Fruit fly (Drosophila melanogaster) whole organism, embryonic: ENCODE data around the gene CG15247.
A peak's percentile ranks its signal among the peaks of the same experiment; 100 is the strongest.

ENCODE experiments used
- ATbp ChIP-seq: fragments of 200-800 bp; sonication (Bioruptor generic); optimal IDR thresholded peaks from 2 replicates; lab custom pipeline; 2017; ENCODE audit warnings: missing biosample characterization, mild to moderate bottlenecking, missing genetic modification characterization, missing genetic modification reagents
- Bgb ChIP-seq: fragments of 200-800 bp; sonication (Bioruptor generic); IDR thresholded peaks from 2 replicates; pipeline ENCODE4 v1.3.6; 2022; ENCODE audit warnings: missing biosample characterization, missing genetic modification characterization; ENCODE audit not compliant: partially characterized antibody
- Blimp-1 ChIP-seq: fragments of 200-800 bp; sonication (Bioruptor generic); optimal IDR thresholded peaks from 3 replicates; lab custom pipeline; 2018; ENCODE audit warnings: missing biosample characterization, missing genetic modification characterization, mild to moderate bottlenecking, moderate library complexity, missing genetic modification reagents
- CG10267 ChIP-seq: fragments of 200-800 bp; sonication (Bioruptor generic); optimal IDR thresholded peaks from 2 replicates; lab custom pipeline; 2018; ENCODE audit warnings: missing biosample characterization, mild to moderate bottlenecking, missing genetic modification characterization, moderate library complexity
- CG12155 ChIP-seq: fragments of 200-800 bp; sonication (Bioruptor generic); optimal IDR thresholded peaks from 3 replicates; lab custom pipeline; 2016; ENCODE audit warnings: missing biosample characterization, missing genetic modification characterization
- CG12299 ChIP-seq: fragments of 200-800 bp; sonication (Bioruptor generic); optimal IDR thresholded peaks from 2 replicates; lab custom pipeline; 2018; ENCODE audit warnings: missing biosample characterization, mild to moderate bottlenecking, missing genetic modification characterization
- CG12942 ChIP-seq: fragments of 200-800 bp; sonication (Bioruptor generic); optimal IDR thresholded peaks from 3 replicates; lab custom pipeline; 2016; ENCODE audit warnings: missing biosample characterization, missing genetic modification characterization
- CG13287 ChIP-seq: fragments of 200-800 bp; sonication (Bioruptor generic); IDR thresholded peaks from 2 replicates; pipeline ENCODE4 v1.3.6; 2022; ENCODE audit warnings: missing biosample characterization, missing genetic modification characterization; ENCODE audit not compliant: partially characterized antibody
- CG14441 ChIP-seq: fragments of 200-800 bp; sonication (Bioruptor generic); IDR thresholded peaks from 2 replicates; pipeline ENCODE4 v1.3.6; 2022; ENCODE audit warnings: missing biosample characterization, missing genetic modification characterization
- CG15479 ChIP-seq: fragments of 200-800 bp; sonication (Bioruptor generic); optimal IDR thresholded peaks from 3 replicates; lab custom pipeline; 2019; ENCODE audit warnings: missing biosample characterization, mild to moderate bottlenecking, missing genetic modification characterization, moderate library complexity
- CG18764 ChIP-seq: fragments of 200-800 bp; sonication (Bioruptor generic); optimal IDR thresholded peaks from 3 replicates; lab custom pipeline; 2016; ENCODE audit warnings: missing biosample characterization, missing genetic modification characterization
- CG2120 ChIP-seq: fragments of 200-800 bp; sonication (Bioruptor generic); optimal IDR thresholded peaks from 3 replicates; lab custom pipeline; 2016; ENCODE audit warnings: missing biosample characterization, missing genetic modification characterization
- CG3163 ChIP-seq: fragments of 200-800 bp; sonication (Bioruptor generic); optimal IDR thresholded peaks from 3 replicates; lab custom pipeline; 2016; ENCODE audit warnings: missing biosample characterization, missing genetic modification characterization
- CG3281 ChIP-seq: fragments of 200-800 bp; sonication (Bioruptor generic); optimal IDR thresholded peaks from 3 replicates; lab custom pipeline; 2017; ENCODE audit warnings: missing biosample characterization, mild to moderate bottlenecking, missing genetic modification characterization
- CG33213 ChIP-seq: fragments of 200-800 bp; sonication (Bioruptor generic); optimal IDR thresholded peaks from 3 replicates; lab custom pipeline; 2016; ENCODE audit warnings: missing biosample characterization, missing genetic modification characterization
- CG4328 ChIP-seq: fragments of 200-800 bp; sonication (Bioruptor generic); optimal IDR thresholded peaks from 3 replicates; lab custom pipeline; 2017; ENCODE audit warnings: missing biosample characterization, missing genetic modification reagents, missing genetic modification characterization
- CG4360 ChIP-seq: fragments of 200-800 bp; sonication (Bioruptor generic); IDR thresholded peaks from 2 replicates; pipeline ENCODE4 v1.3.6; 2022; ENCODE audit warnings: missing biosample characterization, missing genetic modification characterization
- CG7372 ChIP-seq: fragments of 200-800 bp; sonication (Bioruptor generic); IDR thresholded peaks from 2 replicates; pipeline ENCODE4 v1.3.6; 2022; ENCODE audit warnings: missing biosample characterization, missing genetic modification characterization
- CG9437 ChIP-seq: fragments of 200-800 bp; sonication (Bioruptor generic); optimal IDR thresholded peaks from 2 replicates; lab custom pipeline; 2018; ENCODE audit warnings: missing biosample characterization, mild to moderate bottlenecking, missing genetic modification characterization
- CG9727 ChIP-seq: fragments of 200-800 bp; sonication (Bioruptor generic); optimal IDR thresholded peaks from 3 replicates; lab custom pipeline; 2017; ENCODE audit warnings: missing biosample characterization, mild to moderate bottlenecking, missing genetic modification characterization
- D19B ChIP-seq: fragments of 200-800 bp; sonication (Bioruptor generic); optimal IDR thresholded peaks from 2 replicates; lab custom pipeline; 2017; ENCODE audit warnings: missing biosample characterization, mild to moderate bottlenecking, missing genetic modification characterization
- Dad ChIP-seq: fragments of 200-800 bp; sonication (Bioruptor generic); optimal IDR thresholded peaks from 3 replicates; lab custom pipeline; 2016; ENCODE audit warnings: missing biosample characterization, missing genetic modification characterization
- Doc2 ChIP-seq: fragments of 200-800 bp; sonication (Bioruptor generic); IDR thresholded peaks from 2 replicates; pipeline ENCODE4 v1.3.6; 2022; ENCODE audit warnings: missing biosample characterization, missing genetic modification characterization
- Nf-YA ChIP-seq: fragments of 200-800 bp; sonication (Bioruptor generic); IDR thresholded peaks from 2 replicates; pipeline ENCODE4 v1.3.6; 2022; ENCODE audit warnings: missing biosample characterization, missing genetic modification characterization
- Rfx ChIP-seq: fragments of 200-800 bp; sonication (Bioruptor generic); IDR thresholded peaks from 2 replicates; pipeline ENCODE4 v1.3.6; 2022; ENCODE audit warnings: missing biosample characterization, missing genetic modification characterization
- Ssrp ChIP-seq: fragments of 200-800 bp; sonication (Bioruptor generic); optimal IDR thresholded peaks from 2 replicates; lab custom pipeline; 2018; ENCODE audit warnings: missing biosample characterization, mild to moderate bottlenecking, missing genetic modification characterization, moderate library complexity
- Usf ChIP-seq: fragments of 200-800 bp; sonication (Bioruptor generic); optimal IDR thresholded peaks from 2 replicates; lab custom pipeline; 2017; ENCODE audit warnings: missing genotype, missing biosample characterization, missing genetic modification characterization
- Vsx1 ChIP-seq: fragments of 200-800 bp; sonication (Bioruptor generic); optimal IDR thresholded peaks from 2 replicates; lab custom pipeline; 2017; ENCODE audit warnings: missing biosample characterization, mild to moderate bottlenecking, missing genetic modification characterization, missing genetic modification reagents
- Xbp1 ChIP-seq: fragments of 200-800 bp; sonication (Bioruptor generic); optimal IDR thresholded peaks from 3 replicates; lab custom pipeline; 2016; ENCODE audit warnings: missing biosample characterization, mild to moderate bottlenecking, missing genetic modification characterization
- cg ChIP-seq: fragments of 200-800 bp; sonication (Bioruptor generic); optimal IDR thresholded peaks from 3 replicates; lab custom pipeline; 2019; ENCODE audit warnings: missing biosample characterization, mild to moderate bottlenecking, missing genetic modification characterization, moderate library complexity
- chif ChIP-seq, 2 experiments: fragments of 200-800 bp; sonication (Bioruptor generic); optimal IDR thresholded peaks; 3 replicates each; lab custom pipeline; 2016; ENCODE audit warnings: missing biosample characterization in 2 of 2, missing genetic modification characterization in 2 of 2
- crol ChIP-seq: fragments of 200-800 bp; sonication (Bioruptor generic); IDR thresholded peaks from 2 replicates; pipeline ENCODE4 v1.3.6; 2022; ENCODE audit warnings: missing biosample characterization, missing genetic modification characterization
- danr ChIP-seq: fragments of 200-800 bp; sonication (Bioruptor generic); IDR thresholded peaks from 2 replicates; pipeline ENCODE4 v1.3.6; 2022; ENCODE audit warnings: missing biosample characterization, missing genetic modification characterization
- dmrt99B ChIP-seq: fragments of 200-800 bp; sonication (Bioruptor generic); optimal IDR thresholded peaks from 2 replicates; lab custom pipeline; 2018; ENCODE audit warnings: missing biosample characterization, mild to moderate bottlenecking, missing genetic modification characterization, moderate library complexity
- dpn ChIP-seq, 2 experiments: fragments of 200-800 bp; sonication (Bioruptor generic); optimal IDR thresholded peaks; 3 replicates each; lab custom pipeline; 2016; ENCODE audit warnings: missing biosample characterization in 2 of 2, missing genetic modification characterization in 2 of 2
- jumu ChIP-seq: fragments of 200-800 bp; sonication (Bioruptor generic); optimal IDR thresholded peaks from 3 replicates; lab custom pipeline; 2016; ENCODE audit warnings: missing biosample characterization, missing genetic modification characterization
- lbe ChIP-seq: fragments of 200-800 bp; sonication (Bioruptor generic); optimal IDR thresholded peaks from 2 replicates; lab custom pipeline; 2016; ENCODE audit warnings: missing biosample characterization, mild to moderate bottlenecking, missing genetic modification characterization
- luna ChIP-seq: fragments of 200-800 bp; sonication (Bioruptor generic); optimal IDR thresholded peaks from 2 replicates; lab custom pipeline; 2016; ENCODE audit warnings: missing biosample characterization, missing genetic modification characterization
- nerfin-1 ChIP-seq: fragments of 200-800 bp; sonication (Bioruptor generic); optimal IDR thresholded peaks from 3 replicates; lab custom pipeline; 2019; ENCODE audit warnings: missing biosample characterization, mild to moderate bottlenecking, missing genetic modification characterization, moderate library complexity
- nmo ChIP-seq: fragments of 200-800 bp; sonication (Bioruptor generic); optimal IDR thresholded peaks from 2 replicates; lab custom pipeline; 2018; ENCODE audit warnings: missing biosample characterization, mild to moderate bottlenecking, missing genetic modification characterization, moderate library complexity
- p53 ChIP-seq: fragments of 200-800 bp; sonication (Bioruptor generic); optimal IDR thresholded peaks from 2 replicates; lab custom pipeline; 2016; ENCODE audit warnings: missing biosample characterization, missing genetic modification characterization
- pan ChIP-seq, 4 experiments: fragments of >200 bp in 3 of 4; fragments of 200-800 bp in 1 of 4; sonication (Bioruptor generic) in 1 of 4; optimal IDR thresholded peaks in 3 of 4; IDR thresholded peaks in 1 of 4; 2 replicates each; pipeline versions ENCODE4 v1.3.6 to Lab custom; 2017 to 2022; ENCODE audit warnings: missing biosample characterization in 2 of 4, missing genetic modification characterization in 2 of 4, mixed read lengths in 1 of 4
- prd ChIP-seq, 3 experiments: fragments of >200 bp in 2 of 3; fragments of 200-800 bp in 1 of 3; sonication (Bioruptor generic) in 1 of 3; optimal IDR thresholded peaks in 2 of 3; IDR thresholded peaks in 1 of 3; 2 replicates in 2 of 3; 3 replicates in 1 of 3; pipeline versions ENCODE4 v1.3.6 to Lab custom; 2017 to 2022; ENCODE audit warnings: missing biosample characterization in 1 of 3, missing genetic modification characterization in 1 of 3
- salm ChIP-seq: fragments of 200-800 bp; sonication (Bioruptor generic); optimal IDR thresholded peaks from 2 replicates; lab custom pipeline; 2018; ENCODE audit warnings: missing biosample characterization, mild to moderate bottlenecking, missing genetic modification characterization
- tll ChIP-seq, 2 experiments: fragments of 200-800 bp in 1 of 2; fragments of >200 bp in 1 of 2; sonication (Bioruptor generic) in 1 of 2; optimal IDR thresholded peaks; 2 replicates each; lab custom pipeline; 2017 to 2019; ENCODE audit warnings: missing biosample characterization in 2 of 2, missing genetic modification characterization in 2 of 2, mild to moderate bottlenecking in 1 of 2, moderate library complexity in 1 of 2
- vnd ChIP-seq: fragments of 200-800 bp; sonication (Bioruptor generic); IDR thresholded peaks from 3 replicates; pipeline ENCODE4 v1.3.6; 2022; ENCODE audit warnings: missing biosample characterization, missing genetic modification characterization; ENCODE audit not compliant: partially characterized antibody
- wek ChIP-seq: fragments of 200-800 bp; sonication (Bioruptor generic); optimal IDR thresholded peaks from 3 replicates; lab custom pipeline; 2018; ENCODE audit warnings: missing biosample characterization, mild to moderate bottlenecking, missing genetic modification characterization, moderate library complexity
- zen2 ChIP-seq: fragments of 200-800 bp; sonication (Bioruptor generic); IDR thresholded peaks from 3 replicates; pipeline ENCODE4 v1.3.6; 2022; ENCODE audit warnings: missing biosample characterization, missing genetic modification characterization; ENCODE audit not compliant: partially characterized antibody

CG15247 gene

dm6 chrX:9909384-9909783 is 32.9 kb upstream of the CG15247 start (continued):
- TF ChIP-seq zen2 (GFP tag; lab: Robert Waterston, UW) (no peak), CG4328 (no peak), tll (GFP tag; optimal IDR thresholded peaks at IDR 0.05; lab: Kevin White, UChicago) (no peak), D19B (no peak), luna (GFP tag; lab: Kevin White, UChicago) (no peak), CG9437 (GFP tag; lab: Kevin White, UChicago) (no peak), Usf (no peak), danr (no peak), lbe (GFP tag; lab: Kevin White, UChicago) (no peak), dmrt99B (tag; lab: Kevin White, UChicago) (no peak), vnd (no peak), CG13287 (GFP tag; lab: Robert Waterston, UW) (no peak), Rfx (GFP tag; lab: Robert Waterston, UW) (peak; percentile 64), CG33213 (GFP tag; lab: Kevin White, UChicago) (no peak), wek (GFP tag; lab: Kevin White, UChicago) (no peak), CG15479 (GFP tag; lab: Kevin White, UChicago) (no peak)
- TF ChIP-seq, all 482 proteins: peak for 43

- TF ChIP-seq Nf-YA, result no peak
- TF ChIP-seq Bgb (GFP tag; lab: Robert Waterston, UW), result no peak
- TF ChIP-seq Ssrp (tag; lab: Kevin White, UChicago), result peak; percentile 67
- no peak for TF ChIP-seq pan (optimal IDR thresholded peaks at IDR 0.05; lab: Kevin White, UChicago)
- no peak for TF ChIP-seq pan (GFP tag; optimal IDR thresholded peaks at IDR 0.05 in 1 of 2, IDR thresholded peaks at IDR 0.05 in 1 of 2)
- peak; percentile 51 for TF ChIP-seq nerfin-1 (tag; lab: Kevin White, UChicago)
- no peak for TF ChIP-seq Vsx1
- no peak for TF ChIP-seq chif (GFP tag; optimal IDR thresholded peaks at IDR 0.05; lab: Kevin White, UChicago)
- no peak for TF ChIP-seq CG2120 (GFP tag; lab: Kevin White, UChicago)
- TF ChIP-seq ATbp, result peak; percentile 34
- peak; percentile 45 for TF ChIP-seq salm
- no peak for TF ChIP-seq Dad (GFP tag; lab: Kevin White, UChicago)
- no peak for TF ChIP-seq prd (optimal IDR thresholded peaks at IDR 0.05; lab: Kevin White, UChicago)
- TF ChIP-seq prd (GFP tag; IDR thresholded peaks at IDR 0.05; lab: Robert Waterston, UW), result no peak; the same call in 2 of the 3 replicates
- TF ChIP-seq CG14441 (GFP tag; lab: Robert Waterston, UW), result no peak
- TF ChIP-seq CG3163 (GFP tag; lab: Kevin White, UChicago), result no peak
- TF ChIP-seq CG4360 (GFP tag; lab: Robert Waterston, UW), result no peak
- TF ChIP-seq p53 (GFP tag; lab: Kevin White, UChicago), result no peak
- no peak for TF ChIP-seq CG7372 (GFP tag; lab: Robert Waterston, UW)
- TF ChIP-seq nmo (GFP tag; lab: Kevin White, UChicago), result peak; percentile 46
- no peak for TF ChIP-seq CG12942 (GFP tag; lab: Kevin White, UChicago)
- peak; percentile 27 for TF ChIP-seq CG3281 (GFP tag; lab: Kevin White, UChicago)
- TF ChIP-seq Doc2 (GFP tag; lab: Robert Waterston, UW), result no peak
- peak; percentile 21 for TF ChIP-seq Xbp1 (GFP tag; lab: Kevin White, UChicago)
- peak; percentile 58 for TF ChIP-seq CG10267
- peak; percentile 5 for TF ChIP-seq CG9727 (GFP tag; lab: Kevin White, UChicago)
- peak; percentile 34 for TF ChIP-seq CG12299 (tag; lab: Kevin White, UChicago)
- TF ChIP-seq cg (GFP tag; lab: Kevin White, UChicago), result no peak
- no peak for TF ChIP-seq CG18764 (GFP tag; lab: Kevin White, UChicago)
- no peak for TF ChIP-seq crol (GFP tag; lab: Robert Waterston, UW)
- peak in 1 of 2 experiments; percentile 26 for TF ChIP-seq dpn (GFP tag; optimal IDR thresholded peaks at IDR 0.05; lab: Kevin White, UChicago)
- TF ChIP-seq Blimp-1 (GFP tag; lab: Kevin White, UChicago), result peak; percentile 66
- TF ChIP-seq jumu (GFP tag; lab: Kevin White, UChicago), result no peak
- TF ChIP-seq CG12155 (GFP tag; lab: Kevin White, UChicago), result no peak
Measured at dm6 chrX:9899535-9900179, 23.2 kb upstream of the CG15247 start, which contains the start of gene CG15249. CG15249 (minus strand) TSS chrX:9899585.
